Worm (Caenorhabditis elegans) whole organism, L4 larva: ENCODE measurements around the gene rpl-23.

ENCODE experiments used
- F10B5.3 ChIP-seq: sonication (generic microtip); optimal IDR thresholded peaks from 2 replicates; lab custom pipeline; 2016; ENCODE audit warnings: mild to moderate bottlenecking, missing genetic modification characterization, missing compliant biosample characterization
- F37D6.2 ChIP-seq: sonication (generic microtip); optimal IDR thresholded peaks from 2 replicates; lab custom pipeline; 2016; ENCODE audit warnings: mild to moderate bottlenecking, missing genetic modification characterization, missing compliant biosample characterization
- F44E2.7 ChIP-seq: fragments of 200-800 bp; sonication (Bioruptor generic); IDR thresholded peaks from 2 replicates; pipeline ENCODE4 v2.1.2; 2022; ENCODE audit warnings: missing genetic modification characterization, missing compliant biosample characterization
- F49E8.2 ChIP-seq: sonication (generic microtip); optimal IDR thresholded peaks from 2 replicates; lab custom pipeline; 2016; ENCODE audit warnings: missing compliant biosample characterization, mild to moderate bottlenecking, missing genetic modification characterization, borderline replicate concordance
- T26A8.4 ChIP-seq: fragments of 200-800 bp; sonication (Bioruptor generic); IDR thresholded peaks from 2 replicates; pipeline ENCODE4 v1.3.6; 2022; ENCODE audit warnings: missing genetic modification characterization, missing compliant biosample characterization
- Y48G9A.11 ChIP-seq: fragments of 200-800 bp; sonication (Bioruptor generic); IDR thresholded peaks from 2 replicates; pipeline ENCODE4 v1.3.6; 2022; ENCODE audit warnings: missing genetic modification reagents, missing genetic modification characterization, missing compliant biosample characterization
- Y5F2A.4 ChIP-seq: fragments of 200-800 bp; sonication (Bioruptor generic); optimal IDR thresholded peaks from 2 replicates; lab custom pipeline; 2018; ENCODE audit warnings: mild to moderate bottlenecking, missing genetic modification characterization, missing compliant biosample characterization
- Y75B8A.6 ChIP-seq: fragments of 200-800 bp; sonication (Bioruptor generic); IDR thresholded peaks from 2 replicates; pipeline ENCODE4 v1.3.6; 2022; ENCODE audit warnings: missing genetic modification reagents, missing genetic modification characterization, missing compliant biosample characterization
- ZK337.2 ChIP-seq: fragments of 200-800 bp; sonication (Bioruptor generic); IDR thresholded peaks from 2 replicates; pipeline ENCODE4 v1.3.6; 2022; ENCODE audit warnings: missing genetic modification reagents, missing genetic modification characterization, missing compliant biosample characterization
- aha-1 ChIP-seq: fragments of 150-350 bp; peaks from one replicate; lab custom pipeline; 2014; ENCODE audit warnings: missing biosample characterization, missing genetic modification characterization
- attf-4 ChIP-seq: sonication (generic microtip); optimal IDR thresholded peaks from 3 replicates; lab custom pipeline; 2017; ENCODE audit warnings: missing biosample characterization, missing genetic modification characterization
- ceh-20 ChIP-seq: fragments of 200-800 bp; sonication (Bioruptor generic); IDR thresholded peaks from 2 replicates; pipeline ENCODE4 v1.3.6; 2022; ENCODE audit warnings: missing genetic modification reagents, missing genetic modification characterization, missing compliant biosample characterization
- ceh-28 ChIP-seq: fragments of 150-350 bp; optimal IDR thresholded peaks from 2 replicates; lab custom pipeline; 2014; ENCODE audit warnings: missing biosample characterization, missing genetic modification reagents, missing genetic modification characterization
- ceh-32 ChIP-seq: sonication (generic microtip); optimal IDR thresholded peaks from 2 replicates; lab custom pipeline; 2016; ENCODE audit warnings: mild to moderate bottlenecking, missing genetic modification characterization, missing compliant biosample characterization; ENCODE audit not compliant: poor library complexity
- ceh-62 ChIP-seq: sonication (generic microtip); optimal IDR thresholded peaks from 2 replicates; lab custom pipeline; 2017; ENCODE audit warnings: missing biosample characterization, missing genetic modification characterization
- ceh-82 ChIP-seq: sonication (generic microtip); optimal IDR thresholded peaks from 2 replicates; lab custom pipeline; 2017; ENCODE audit warnings: missing biosample characterization, missing genetic modification characterization
- daf-12 ChIP-seq: fragments of 150-350 bp; optimal IDR thresholded peaks from 2 replicates; lab custom pipeline; 2014; ENCODE audit warnings: missing biosample characterization, missing genetic modification reagents, missing genetic modification characterization
- daf-8 ChIP-seq: fragments of 200-800 bp; sonication (Bioruptor generic); IDR thresholded peaks from 2 replicates; pipeline ENCODE4 v1.3.6; 2022; ENCODE audit warnings: missing genetic modification characterization, missing compliant biosample characterization
- dmd-8 ChIP-seq: fragments of 200-800 bp; sonication (Bioruptor generic); IDR thresholded peaks from 2 replicates; pipeline ENCODE4 v1.3.6; 2022; ENCODE audit warnings: missing genetic modification characterization, missing compliant biosample characterization
- dpl-1 ChIP-seq: fragments of 150-350 bp; optimal IDR thresholded peaks from 2 replicates; lab custom pipeline; 2014; ENCODE audit warnings: missing biosample characterization, missing genetic modification reagents, missing genetic modification characterization
- egl-27 ChIP-seq: sonication (generic microtip); optimal IDR thresholded peaks from 3 replicates; lab custom pipeline; 2017; ENCODE audit warnings: missing biosample characterization, missing genetic modification reagents, missing genetic modification characterization
- egl-43 ChIP-seq: fragments of 200-800 bp; sonication (Bioruptor generic); IDR thresholded peaks from 2 replicates; pipeline ENCODE4 v1.3.6; 2022; ENCODE audit warnings: missing genetic modification reagents, missing genetic modification characterization, missing compliant biosample characterization
- fos-1 ChIP-seq: fragments of 150-350 bp; optimal IDR thresholded peaks from 2 replicates; lab custom pipeline; 2014; ENCODE audit warnings: missing biosample characterization, missing genetic modification characterization
- gei-8 ChIP-seq: fragments of 200-800 bp; sonication (Bioruptor generic); optimal IDR thresholded peaks from 2 replicates; lab custom pipeline; 2018; ENCODE audit warnings: mild to moderate bottlenecking, missing genetic modification characterization, missing compliant biosample characterization
- hif-1 ChIP-seq, 2 experiments: sonication (generic microtip); optimal IDR thresholded peaks; 2 replicates each; lab custom pipeline; 2016 to 2017; ENCODE audit warnings: missing compliant biosample characterization in 2 of 2, missing genetic modification characterization in 2 of 2, missing genetic modification reagents in 2 of 2, missing genotype in 2 of 2, mild to moderate bottlenecking in 1 of 2
- hlh-11 ChIP-seq: fragments of 200-800 bp; sonication (Bioruptor generic); optimal IDR thresholded peaks from 2 replicates; lab custom pipeline; 2018; ENCODE audit warnings: mild to moderate bottlenecking, missing genetic modification characterization, missing compliant biosample characterization
- hlh-30 ChIP-seq: sonication (generic microtip); optimal IDR thresholded peaks from 2 replicates; lab custom pipeline; 2017; ENCODE audit warnings: antibody characterized with exemption, mild to moderate bottlenecking, missing genetic modification characterization, missing compliant biosample characterization; ENCODE audit not compliant: insufficient read depth
- lim-7 ChIP-seq: fragments of 200-800 bp; sonication (Bioruptor generic); IDR thresholded peaks from 2 replicates; pipeline ENCODE4 v1.3.6; 2022; ENCODE audit warnings: missing genetic modification characterization, missing compliant biosample characterization
- lin-15B ChIP-seq: fragments of 150-350 bp; sonication (generic microtip); optimal IDR thresholded peaks from 3 replicates; lab custom pipeline; 2014; ENCODE audit warnings: missing biosample characterization, missing genetic modification characterization
- lin-29 ChIP-seq: fragments of 200-800 bp; sonication (Bioruptor generic); IDR thresholded peaks from 2 replicates; pipeline ENCODE4 v1.3.6; 2022; ENCODE audit warnings: missing genetic modification reagents, missing genetic modification characterization, missing compliant biosample characterization
- lin-38 ChIP-seq: fragments of 200-800 bp; sonication (Bioruptor generic); IDR thresholded peaks from 2 replicates; pipeline ENCODE4 v1.3.6; 2022; ENCODE audit warnings: missing genetic modification reagents, missing genetic modification characterization, missing compliant biosample characterization
- lin-39 ChIP-seq: fragments of 150-350 bp; optimal IDR thresholded peaks from 2 replicates; lab custom pipeline; 2014; ENCODE audit warnings: missing biosample characterization, missing genetic modification reagents, missing genetic modification characterization
- mep-1 ChIP-seq: fragments of 150-350 bp; sonication (generic microtip); optimal IDR thresholded peaks from 3 replicates; lab custom pipeline; 2014; ENCODE audit warnings: missing biosample characterization, missing genetic modification characterization
- mxl-2 ChIP-seq: fragments of 200-800 bp; sonication (Bioruptor generic); conservative IDR thresholded peaks from 2 replicates; pipeline ENCODE4 v1.3.6; 2022; ENCODE audit warnings: missing genetic modification reagents, missing genetic modification characterization, missing compliant biosample characterization
- nhr-10 ChIP-seq: fragments of 150-350 bp; optimal IDR thresholded peaks from 2 replicates; lab custom pipeline; 2014; ENCODE audit warnings: missing biosample characterization, missing genetic modification characterization
- nhr-237 ChIP-seq: sonication (generic microtip); optimal IDR thresholded peaks from 2 replicates; lab custom pipeline; 2017; ENCODE audit warnings: missing biosample characterization, missing genetic modification characterization
- nhr-25 ChIP-seq: sonication (generic microtip); optimal IDR thresholded peaks from 2 replicates; lab custom pipeline; 2017; ENCODE audit warnings: missing genetic modification characterization, mild to moderate bottlenecking, missing compliant biosample characterization, antibody characterized with exemption, moderate library complexity, borderline replicate concordance; ENCODE audit not compliant: insufficient read depth
- nhr-28 ChIP-seq: fragments of 150-350 bp; optimal IDR thresholded peaks from 2 replicates; lab custom pipeline; 2014; ENCODE audit warnings: missing biosample characterization, missing genetic modification characterization
- nhr-41 ChIP-seq: fragments of 200-800 bp; sonication (Bioruptor generic); IDR thresholded peaks from 2 replicates; pipeline ENCODE4 v1.3.6; 2022; ENCODE audit warnings: missing genetic modification reagents, missing genetic modification characterization, missing compliant biosample characterization
- nhr-48 ChIP-seq: sonication (generic microtip); optimal IDR thresholded peaks from 2 replicates; lab custom pipeline; 2016; ENCODE audit warnings: mild to moderate bottlenecking, missing genetic modification characterization, missing compliant biosample characterization
- nhr-6 ChIP-seq: fragments of 150-350 bp; optimal IDR thresholded peaks from 2 replicates; lab custom pipeline; 2014; ENCODE audit warnings: missing biosample characterization, missing genetic modification characterization
- nhr-77 ChIP-seq: fragments of 150-350 bp; optimal IDR thresholded peaks from 2 replicates; lab custom pipeline; 2014; ENCODE audit warnings: missing biosample characterization, missing genetic modification characterization
- snpc-4 ChIP-seq: fragments of 150-350 bp; optimal IDR thresholded peaks from 2 replicates; lab custom pipeline; 2014; ENCODE audit warnings: missing biosample characterization, missing genetic modification characterization
- spr-3 ChIP-seq: fragments of 200-800 bp; sonication (Bioruptor generic); optimal IDR thresholded peaks from 2 replicates; lab custom pipeline; 2018; ENCODE audit warnings: mild to moderate bottlenecking, missing genetic modification characterization, missing compliant biosample characterization
- tag-97 ChIP-seq: fragments of 200-800 bp; sonication (Bioruptor generic); IDR thresholded peaks from 2 replicates; pipeline ENCODE4 v1.3.6; 2022; ENCODE audit warnings: missing genetic modification characterization, missing compliant biosample characterization
- tra-1 ChIP-seq: fragments of 200-800 bp; sonication (Bioruptor generic); IDR thresholded peaks from 2 replicates; pipeline ENCODE4 v1.3.6; 2022; ENCODE audit warnings: missing genetic modification reagents, missing genetic modification characterization, missing compliant biosample characterization
- unc-130 ChIP-seq: sonication (generic microtip); optimal IDR thresholded peaks from 2 replicates; lab custom pipeline; 2016; ENCODE audit warnings: missing genetic modification reagents, missing genetic modification characterization, missing compliant biosample characterization
- unc-62 ChIP-seq, 3 experiments: fragments of 150-350 bp in 1 of 3; sonication (generic microtip); optimal IDR thresholded peaks in 2 of 3; peaks in 1 of 3; 1 replicate in 1 of 3; 2 replicates in 2 of 3; lab custom pipeline; 2014 to 2017; ENCODE audit warnings: missing biosample characterization in 3 of 3, missing genetic modification characterization in 3 of 3, missing genetic modification reagents in 3 of 3, missing genotype in 1 of 3
- vab-7 ChIP-seq: fragments of 200-800 bp; sonication (Bioruptor generic); IDR thresholded peaks from 2 replicates; pipeline ENCODE4 v1.3.6; 2022; ENCODE audit warnings: missing genetic modification reagents, missing genetic modification characterization, missing compliant biosample characterization
- zfp-2 ChIP-seq: sonication (generic microtip); optimal IDR thresholded peaks from 2 replicates; lab custom pipeline; 2016; ENCODE audit warnings: mild to moderate bottlenecking, missing genetic modification characterization, missing compliant biosample characterization
- zip-2 ChIP-seq: fragments of 150-350 bp; optimal IDR thresholded peaks from 2 replicates; lab custom pipeline; 2014; ENCODE audit warnings: missing biosample characterization, missing genetic modification characterization
- ztf-11 ChIP-seq: fragments of 150-350 bp; optimal IDR thresholded peaks from 2 replicates; lab custom pipeline; 2014; ENCODE audit warnings: missing biosample characterization, missing genetic modification characterization

The rpl-23 gene

ce11 chrIII:5715467-5715866, 9.5 kb upstream of the rpl-23 start (continued):
- TF ChIP-seq nhr-237 (tag; lab: Kevin White, UChicago) (no peak), nhr-77 (peak; percentile 46), fos-1 (tag; lab: Kevin White, UChicago) (no peak), lin-38 (GFP tag; lab: Robert Waterston, UW) (peak; percentile 49; the same call in 1 of the 2 replicates), snpc-4 (tag; lab: Kevin White, UChicago) (no peak), F37D6.2 (tag; lab: Kevin White, UChicago) (no peak), ceh-82 (tag; lab: Kevin White, UChicago) (no peak), Y5F2A.4 (GFP tag; lab: Kevin White, UChicago) (peak; percentile 20), lim-7 (GFP tag; lab: Robert Waterston, UW) (no peak), lin-39 (tag; lab: Kevin White, UChicago) (no peak), egl-43 (GFP tag; lab: Robert Waterston, UW) (peak; percentile 86), nhr-25 (tag; lab: Kevin White, UChicago) (peak; percentile 32), lin-29 (no peak), dpl-1 (peak; percentile 26), ztf-11 (tag; lab: Kevin White, UChicago) (no peak), nhr-6 (tag; lab: Kevin White, UChicago) (peak; percentile 79), unc-62 (GFP tag; optimal IDR thresholded peaks at IDR 0.05 in 1 of 2; lab: Kevin White, UChicago) (peak in 1 of 2 experiments; percentile 93), unc-62 (tag; optimal IDR thresholded peaks at IDR 0.05; lab: Kevin White, UChicago) (no peak), ceh-28 (tag; lab: Kevin White, UChicago) (peak; percentile 9), hlh-30 (tag; lab: Kevin White, UChicago) (peak; percentile 64), T26A8.4 (GFP tag; lab: Robert Waterston, UW) (peak; percentile 69), nhr-10 (tag; lab: Kevin White, UChicago) (no peak), attf-4 (tag; lab: Kevin White, UChicago) (no peak), nhr-28 (tag; lab: Kevin White, UChicago) (peak; percentile 55), dmd-8 (GFP tag; lab: Robert Waterston, UW) (no peak), ceh-20 (no peak), F49E8.2 (no peak), ZK337.2 (GFP tag; lab: Robert Waterston, UW) (no peak), nhr-48 (peak; percentile 41), unc-130 (GFP tag; lab: Kevin White, UChicago) (no peak), F44E2.7 (GFP tag; lab: Robert Waterston, UW) (0 out of 2 replicates have a peak, but pooled peaks have one; percentile 30), zip-2 (no peak), tra-1 (GFP tag; lab: Robert Waterston, UW) (no peak), ceh-32 (tag; lab: Kevin White, UChicago) (no peak), vab-7 (GFP tag; lab: Robert Waterston, UW) (peak; percentile 40; the same call in 1 of the 2 replicates), daf-12 (no peak), mep-1 (peak; percentile 74), zfp-2 (tag; lab: Kevin White, UChicago) (no peak), Y48G9A.11 (GFP tag; lab: Robert Waterston, UW) (no peak), hif-1 (tag; optimal IDR thresholded peaks at IDR 0.05; lab: Kevin White, UChicago) (peak in 1 of 2 experiments; percentile 72), egl-27 (tag; lab: Kevin White, UChicago) (no peak), spr-3 (GFP tag; lab: Kevin White, UChicago) (no peak), mxl-2 (GFP tag; lab: Robert Waterston, UW) (no peak), gei-8 (GFP tag; lab: Kevin White, UChicago) (no peak), nhr-41 (GFP tag; lab: Robert Waterston, UW) (no peak), F10B5.3 (tag; lab: Kevin White, UChicago) (no peak), daf-8 (GFP tag; lab: Robert Waterston, UW) (no peak), aha-1 (tag; lab: Kevin White, UChicago) (peak; percentile 98), lin-15B (tag; lab: Kevin White, UChicago) (no peak), hlh-11 (tag; lab: Kevin White, UChicago) (peak; percentile 80), ceh-62 (no peak), tag-97 (GFP tag; lab: Robert Waterston, UW) (no peak), Y75B8A.6 (GFP tag; lab: Robert Waterston, UW) (no peak)
